Comparison of ENCODE assay signal across 2 fruit fly cellular contexts in the genomic region with DNA sequence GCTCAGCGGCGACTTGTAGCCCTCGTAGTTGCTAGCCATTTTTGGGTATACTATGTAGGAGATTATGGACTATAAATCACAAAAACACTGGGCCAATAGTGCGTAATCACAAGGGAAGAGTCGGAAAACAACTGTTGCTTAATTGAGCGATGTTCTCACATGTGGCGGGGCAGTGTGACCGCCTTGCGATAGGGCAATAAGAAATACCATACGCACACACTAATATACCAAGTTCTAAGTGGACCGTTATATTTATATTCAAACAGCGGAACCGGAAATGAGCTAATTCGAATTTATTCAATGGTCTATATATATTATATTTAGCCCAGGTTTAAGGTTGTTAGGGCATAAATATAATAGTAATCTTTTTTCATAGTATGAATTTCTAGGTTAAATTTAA.
TF ChIP-seq lines count a peak whose summit lies in the region.

A gene (minus strand): TSS at position 165 of the 400 bp plus-strand sequence.

TF ChIP-seq in whole organism, embryonic, 481 proteins besides CTCF, POLR2A, EP300 and RAD21 (continued from another document and continues in another):
- TF ChIP-seq Abd-B (GFP tag; optimal IDR thresholded peaks at IDR 0.05; lab: Kevin White, UChicago) (no peak), nom (GFP tag; optimal IDR thresholded peaks at IDR 0.05; lab: Kevin White, UChicago) (no peak), seq (GFP tag; IDR thresholded peaks at IDR 0.05; lab: Robert Waterston, UW) (no peak; the same call in 1 of the 2 replicates), Xbp1 (GFP tag; optimal IDR thresholded peaks at IDR 0.05; lab: Kevin White, UChicago) (peak; percentile 57), CG6689 (GFP tag; IDR thresholded peaks at IDR 0.05; lab: Robert Waterston, UW) (peak; percentile 31; the same call in 1 of the 2 replicates), chn (GFP tag; optimal IDR thresholded peaks at IDR 0.05; lab: Kevin White, UChicago) (no peak), chif (GFP tag; optimal IDR thresholded peaks at IDR 0.05; lab: Kevin White, UChicago) (peak in 1 of 2 experiments; percentile 26), ssp (GFP tag; IDR thresholded peaks at IDR 0.05; lab: Robert Waterston, UW) (no peak), tio (GFP tag; optimal IDR thresholded peaks at IDR 0.05; lab: Kevin White, UChicago) (no peak), CG16863 (GFP tag; optimal IDR thresholded peaks at IDR 0.05; lab: Kevin White, UChicago) (no peak), Rx (GFP tag; IDR thresholded peaks at IDR 0.05; lab: Robert Waterston, UW) (no peak), Dek (tag; optimal IDR thresholded peaks at IDR 0.05; lab: Kevin White, UChicago) (no peak), CG13894 (tag; optimal IDR thresholded peaks at IDR 0.05; lab: Kevin White, UChicago) (no peak), sens (GFP tag; lab: Kevin White, UChicago) (peak; percentile 89), H2.0 (GFP tag; IDR thresholded peaks at IDR 0.05; lab: Robert Waterston, UW) (no peak), klu (GFP tag; IDR thresholded peaks at IDR 0.05; lab: Robert Waterston, UW) (no peak), CG11695 (GFP tag; IDR thresholded peaks at IDR 0.05; lab: Robert Waterston, UW) (no peak), CG6254 (GFP tag; optimal IDR thresholded peaks at IDR 0.05; lab: Kevin White, UChicago) (peak; percentile 79), Camta (GFP tag; optimal IDR thresholded peaks at IDR 0.05; lab: Kevin White, UChicago) (peak; percentile 41), onecut (GFP tag; IDR thresholded peaks at IDR 0.05; lab: Robert Waterston, UW) (peak; percentile 61), Meics (GFP tag; optimal IDR thresholded peaks at IDR 0.05; lab: Kevin White, UChicago) (peak; percentile 83), MBD-R2 (GFP tag; IDR thresholded peaks at IDR 0.05; lab: Robert Waterston, UW) (peak; percentile 71), hb (GFP tag; IDR thresholded peaks at IDR 0.05; lab: Robert Waterston, UW; ENCODE audit: partially characterized antibody) (no peak), CG7928 (GFP tag; optimal IDR thresholded peaks at IDR 0.05; lab: Kevin White, UChicago) (no peak), CG1024 (GFP tag; IDR thresholded peaks at IDR 0.05; lab: Robert Waterston, UW) (peak; percentile 43), usp (GFP tag; optimal IDR thresholded peaks at IDR 0.05; lab: Kevin White, UChicago) (no peak), CG32532 (GFP tag; IDR thresholded peaks at IDR 0.05; lab: Robert Waterston, UW) (peak; percentile 51; the same call in 1 of the 2 replicates), CG10959 (GFP tag; IDR thresholded peaks at IDR 0.05; lab: Robert Waterston, UW) (no peak), CG12219 (GFP tag; optimal IDR thresholded peaks at IDR 0.05; lab: Kevin White, UChicago) (peak; percentile 76), zen2 (GFP tag; IDR thresholded peaks at IDR 0.05; lab: Robert Waterston, UW; ENCODE audit: partially characterized antibody) (no peak), CG8924 (tag; optimal IDR thresholded peaks at IDR 0.05; lab: Kevin White, UChicago) (peak; percentile 41), HHEX (GFP tag; optimal IDR thresholded peaks at IDR 0.05; lab: Kevin White, UChicago) (peak; percentile 79), salm (tag; optimal IDR thresholded peaks at IDR 0.05; lab: Kevin White, UChicago) (peak; percentile 55), CG5245 (GFP tag; optimal IDR thresholded peaks at IDR 0.05; lab: Kevin White, UChicago) (no peak), bcd (GFP tag; optimal IDR thresholded peaks at IDR 0.05; lab: Kevin White, UChicago) (peak; percentile 75), vnd (GFP tag; IDR thresholded peaks at IDR 0.05; lab: Robert Waterston, UW; ENCODE audit: partially characterized antibody) (no peak), Dip2 (GFP tag; IDR thresholded peaks at IDR 0.05; lab: Robert Waterston, UW) (no peak), dan (GFP tag; IDR thresholded peaks at IDR 0.05; lab: Robert Waterston, UW) (no peak), CG9876 (GFP tag; optimal IDR thresholded peaks at IDR 0.05; lab: Kevin White, UChicago) (no peak), Oli (tag; optimal IDR thresholded peaks at IDR 0.05; lab: Kevin White, UChicago) (peak; percentile 51), CG3065 (GFP tag; optimal IDR thresholded peaks at IDR 0.05; lab: Kevin White, UChicago) (no peak), Hr39 (optimal IDR thresholded peaks at IDR 0.05; lab: Kevin White, UChicago) (no peak), sima (GFP tag; optimal IDR thresholded peaks at IDR 0.05; lab: Kevin White, UChicago) (no peak), chm (GFP tag; IDR thresholded peaks at IDR 0.05; lab: Robert Waterston, UW) (no peak), CG8359 (GFP tag; optimal IDR thresholded peaks at IDR 0.05; lab: Kevin White, UChicago; ENCODE audit: borderline replicate concordance) (peak; percentile 60), Aef1 (GFP tag; IDR thresholded peaks at IDR 0.05; lab: Robert Waterston, UW) (no peak), CG34376 (GFP tag; optimal IDR thresholded peaks at IDR 0.05; lab: Kevin White, UChicago) (no peak), CG12769 (tag; optimal IDR thresholded peaks at IDR 0.05; lab: Kevin White, UChicago) (no peak), aop (GFP tag; IDR thresholded peaks at IDR 0.05; lab: Robert Waterston, UW) (peak; percentile 62; the same call in 1 of the 2 replicates), CG7372 (GFP tag; IDR thresholded peaks at IDR 0.05; lab: Robert Waterston, UW) (no peak), sna (GFP tag; IDR thresholded peaks at IDR 0.05; lab: Robert Waterston, UW; ENCODE audit: partially characterized antibody) (no peak), mam (GFP tag; optimal IDR thresholded peaks at IDR 0.05; lab: Kevin White, UChicago) (no peak), Usf (GFP tag; optimal IDR thresholded peaks at IDR 0.05; lab: Kevin White, UChicago) (no peak), peb (GFP tag; IDR thresholded peaks at IDR 0.05; lab: Robert Waterston, UW) (no peak), Poxn (GFP tag; IDR thresholded peaks at IDR 0.05; lab: Robert Waterston, UW) (no peak), nau (GFP tag; optimal IDR thresholded peaks at IDR 0.05; lab: Kevin White, UChicago) (no peak), CG1792 (GFP tag; optimal IDR thresholded peaks at IDR 0.05; lab: Kevin White, UChicago) (no peak), hbn (GFP tag; IDR thresholded peaks at IDR 0.05; lab: Robert Waterston, UW; ENCODE audit: partially characterized antibody) (0 out of 2 replicates have a peak, but pooled peaks have one; percentile 14), unc-4 (GFP tag; IDR thresholded peaks at IDR 0.05; lab: Robert Waterston, UW; ENCODE audit: partially characterized antibody) (0 out of 2 replicates have a peak, but pooled peaks have one; percentile 29), CG18599 (GFP tag; optimal IDR thresholded peaks at IDR 0.05; lab: Kevin White, UChicago) (peak; percentile 71), CG17328 (GFP tag; IDR thresholded peaks at IDR 0.05; lab: Robert Waterston, UW) (peak; percentile 73), Hsf (GFP tag; optimal IDR thresholded peaks at IDR 0.05; lab: Kevin White, UChicago) (peak; percentile 32), CG18262 (tag; optimal IDR thresholded peaks at IDR 0.05; lab: Kevin White, UChicago) (no peak), Gsc (GFP tag; IDR thresholded peaks at IDR 0.05; lab: Robert Waterston, UW) (no peak)

TF ChIP-seq in whole organism, prepupa, 60 proteins besides CTCF, POLR2A, EP300 and RAD21 (continued from another document):
- TF ChIP-seq achi (GFP tag; optimal IDR thresholded peaks at IDR 0.05; lab: Kevin White, UChicago), result no peak
- TF ChIP-seq Eip78C (GFP tag; lab: Kevin White, UChicago), result peak; percentile 90
- TF ChIP-seq Hr39 (GFP tag; optimal IDR thresholded peaks at IDR 0.05; lab: Kevin White, UChicago), result no peak
- peak; percentile 18 for TF ChIP-seq CG31627 (GFP tag; optimal IDR thresholded peaks at IDR 0.05; lab: Kevin White, UChicago)
- no peak for TF ChIP-seq CG3032 (tag; optimal IDR thresholded peaks at IDR 0.05; lab: Kevin White, UChicago)
- TF ChIP-seq net (GFP tag; optimal IDR thresholded peaks at IDR 0.05; lab: Kevin White, UChicago), result peak; percentile 65
- peak; percentile 36 for TF ChIP-seq CG8632 (GFP tag; optimal IDR thresholded peaks at IDR 0.05; lab: Kevin White, UChicago)
- peak; percentile 49 for TF ChIP-seq acj6 (GFP tag; optimal IDR thresholded peaks at IDR 0.05; lab: Kevin White, UChicago)
- peak; percentile 18 for TF ChIP-seq Sox14 (GFP tag; optimal IDR thresholded peaks at IDR 0.05; lab: Kevin White, UChicago)
- TF ChIP-seq CG11294 (GFP tag; IDR thresholded peaks at IDR 0.05; lab: Robert Waterston, UW), result no peak
- no peak for TF ChIP-seq Hr38 (GFP tag; optimal IDR thresholded peaks at IDR 0.05; lab: Kevin White, UChicago)
- TF ChIP-seq Gug (GFP tag; IDR thresholded peaks at IDR 0.05; lab: Robert Waterston, UW), result no peak
- TF ChIP-seq CG10631 (GFP tag; optimal IDR thresholded peaks at IDR 0.05; lab: Kevin White, UChicago), result no peak
- TF ChIP-seq Eip75B (GFP tag; optimal IDR thresholded peaks at IDR 0.05; lab: Kevin White, UChicago), result peak; percentile 60
- no peak for TF ChIP-seq ss (GFP tag; optimal IDR thresholded peaks at IDR 0.05; lab: Kevin White, UChicago)
- peak; percentile 69 for TF ChIP-seq CG3919 (GFP tag; optimal IDR thresholded peaks at IDR 0.05; lab: Kevin White, UChicago)
- peak; percentile 54 for TF ChIP-seq Sox102F (GFP tag; optimal IDR thresholded peaks at IDR 0.05; lab: Kevin White, UChicago)
- TF ChIP-seq fd59A (GFP tag; optimal IDR thresholded peaks at IDR 0.05; lab: Kevin White, UChicago), result no peak
- peak; percentile 23 for TF ChIP-seq CG16779 (tag; optimal IDR thresholded peaks at IDR 0.05; lab: Kevin White, UChicago)
- TF ChIP-seq topi (GFP tag; optimal IDR thresholded peaks at IDR 0.05; lab: Kevin White, UChicago), result peak; percentile 60
- TF ChIP-seq Smox (GFP tag; optimal IDR thresholded peaks at IDR 0.05; lab: Kevin White, UChicago), result no peak
- no peak for TF ChIP-seq CG8119 (GFP tag; IDR thresholded peaks at IDR 0.05; lab: Robert Waterston, UW)
- TF ChIP-seq lz (GFP tag; optimal IDR thresholded peaks at IDR 0.05; lab: Kevin White, UChicago), result peak; percentile 60
- TF ChIP-seq CG8319 (GFP tag; optimal IDR thresholded peaks at IDR 0.05; lab: Kevin White, UChicago), result peak; percentile 28
- no peak for TF ChIP-seq dac (GFP tag; optimal IDR thresholded peaks at IDR 0.05; lab: Kevin White, UChicago)
- peak; percentile 30 for TF ChIP-seq CG10669 (GFP tag; optimal IDR thresholded peaks at IDR 0.05; lab: Kevin White, UChicago)
- no peak for TF ChIP-seq Sox15 (GFP tag; optimal IDR thresholded peaks at IDR 0.05; lab: Kevin White, UChicago)
- peak; percentile 27 for TF ChIP-seq Blimp-1 (GFP tag; optimal IDR thresholded peaks at IDR 0.05; lab: Kevin White, UChicago)
- TF ChIP-seq CG34406 (GFP tag; optimal IDR thresholded peaks at IDR 0.05; lab: Kevin White, UChicago), result peak; percentile 62
- no peak for TF ChIP-seq CG4318 (GFP tag; optimal IDR thresholded peaks at IDR 0.05; lab: Kevin White, UChicago)
- peak; percentile 27 for TF ChIP-seq spab (GFP tag; optimal IDR thresholded peaks at IDR 0.05; lab: Kevin White, UChicago)
- TF ChIP-seq vri (GFP tag; optimal IDR thresholded peaks at IDR 0.05; lab: Kevin White, UChicago), result no peak
- TF ChIP-seq fkh (GFP tag; optimal IDR thresholded peaks at IDR 0.05; lab: Kevin White, UChicago), result no peak
- TF ChIP-seq Ets96B (tag; optimal IDR thresholded peaks at IDR 0.05; lab: Kevin White, UChicago), result no peak
- TF ChIP-seq salr (GFP tag; optimal IDR thresholded peaks at IDR 0.05; lab: Kevin White, UChicago), result peak in 1 of 2 experiments; percentile 36
- peak; percentile 31 for TF ChIP-seq CG11762 (GFP tag; optimal IDR thresholded peaks at IDR 0.05; lab: Kevin White, UChicago; ENCODE audit: insufficient read depth)
- TF ChIP-seq esn (GFP tag; optimal IDR thresholded peaks at IDR 0.05; lab: Kevin White, UChicago), result no peak
- no peak for TF ChIP-seq CG11902 (GFP tag; optimal IDR thresholded peaks at IDR 0.05; lab: Kevin White, UChicago)
- peak; percentile 73 for TF ChIP-seq svp (GFP tag; lab: Kevin White, UChicago)
- TF ChIP-seq OdsH (GFP tag; optimal IDR thresholded peaks at IDR 0.05; lab: Kevin White, UChicago), result peak; percentile 24
- TF ChIP-seq CG15336 (GFP tag; IDR thresholded peaks at IDR 0.05; lab: Robert Waterston, UW), result no peak
- peak; percentile 43 for TF ChIP-seq dsx (GFP tag; optimal IDR thresholded peaks at IDR 0.05; lab: Kevin White, UChicago; ENCODE audit: poor library complexity, severe bottlenecking)
TF ChIP-seq in whole organism, prepupa: peak in this region for 33.
